Worm (Caenorhabditis elegans) whole organism, early embryonic: ENCODE data around the gene F59F5.3.

Experiments
- F13C5.2 ChIP-seq: sonication (generic microtip); optimal IDR thresholded peaks from 2 replicates; lab custom pipeline; 2017; ENCODE audit warnings: mild to moderate bottlenecking, missing genetic modification characterization, inconsistent platforms, missing compliant biosample characterization
- ama-1 ChIP-seq: fragments of 150-350 bp; optimal IDR thresholded peaks from 2 replicates; lab custom pipeline; 2014
- hmbx-1 ChIP-seq: sonication (generic microtip); optimal IDR thresholded peaks from 2 replicates; lab custom pipeline; 2016; ENCODE audit warnings: mild to moderate bottlenecking, missing genetic modification characterization, missing compliant biosample characterization

DNA sequence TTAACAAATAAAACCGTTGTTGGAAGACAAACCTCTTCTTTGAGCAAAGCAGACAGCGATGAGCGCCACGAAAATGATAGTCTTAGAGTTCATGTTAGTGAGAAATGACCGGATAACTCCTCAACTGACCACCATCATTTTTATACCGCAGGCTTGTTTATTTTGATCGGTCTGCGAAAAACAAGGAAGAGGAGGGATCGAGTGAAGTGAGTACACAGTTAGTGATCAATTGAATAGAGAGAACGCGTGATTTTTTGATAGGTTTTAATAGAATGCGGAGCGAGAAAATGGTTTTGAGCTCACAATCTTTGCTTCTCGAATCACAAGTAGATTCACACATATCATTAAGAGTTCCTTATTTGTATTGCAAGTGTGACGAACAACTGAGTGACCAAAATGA, 20.9 kb downstream of the F59F5.3 start, which contains the start of gene F14F3.4:
- TF ChIP-seq ama-1 (lab: Kevin White, UChicago) (no peak), F13C5.2 (tag; lab: Kevin White, UChicago) (no peak), hmbx-1 (tag; lab: Kevin White, UChicago) (no peak)
